Fruit fly (Drosophila melanogaster): Measurements from ENCODE around the gene CG17919.

The CG17919 gene

dm6 chr3R:6343396-6344239, at the start of gene CG17919:
Gene CG17919 (plus strand): TSS chr3R:6344029.
- peak; percentile 10 for TF ChIP-seq grau (tag; optimal IDR thresholded peaks at IDR 0.05)
- TF ChIP-seq CG3995 (GFP tag; optimal IDR thresholded peaks at IDR 0.05), result no peak
- no peak for TF ChIP-seq hbn (GFP tag; IDR thresholded peaks at IDR 0.05; ENCODE audit: partially characterized antibody)
- TF ChIP-seq CG4854 (GFP tag; optimal IDR thresholded peaks at IDR 0.05), result no peak
- no peak for TF ChIP-seq sna (GFP tag; IDR thresholded peaks at IDR 0.05; ENCODE audit: partially characterized antibody)
- TF ChIP-seq bbx (GFP tag; IDR thresholded peaks at IDR 0.05; ENCODE audit: partially characterized antibody), result no peak
- peak; percentile 18 for TF ChIP-seq CG2712 (tag; optimal IDR thresholded peaks at IDR 0.05)
- TF ChIP-seq Xrp1 (GFP tag; IDR thresholded peaks at IDR 0.05), result no peak
- TF ChIP-seq trh (GFP tag; optimal IDR thresholded peaks at IDR 0.05), result no peak
- no peak for TF ChIP-seq vnd (GFP tag; IDR thresholded peaks at IDR 0.05; ENCODE audit: partially characterized antibody)
- no peak for TF ChIP-seq Ptx1 (GFP tag; IDR thresholded peaks at IDR 0.05)
- TF ChIP-seq Hsf (GFP tag; optimal IDR thresholded peaks at IDR 0.05), result no peak
- no peak for TF ChIP-seq CG31365 (tag; optimal IDR thresholded peaks at IDR 0.05)
- no peak for TF ChIP-seq CG14050 (GFP tag; IDR thresholded peaks at IDR 0.05)
- TF ChIP-seq CG4424 (GFP tag; optimal IDR thresholded peaks at IDR 0.05), result no peak
- TF ChIP-seq CG13424 (tag; optimal IDR thresholded peaks at IDR 0.05), result peak; percentile 20
- no peak for TF ChIP-seq Mrtf (GFP tag; IDR thresholded peaks at IDR 0.05)
- TF ChIP-seq CG14965 (GFP tag; optimal IDR thresholded peaks at IDR 0.05; ENCODE audit: borderline replicate concordance), result no peak
- TF ChIP-seq NfI (GFP tag; optimal IDR thresholded peaks at IDR 0.05), result no peak
- no peak for TF ChIP-seq mirr (GFP tag; optimal IDR thresholded peaks at IDR 0.05)
- no peak for TF ChIP-seq gce (GFP tag; IDR thresholded peaks at IDR 0.05)
- no peak for TF ChIP-seq dan (GFP tag; IDR thresholded peaks at IDR 0.05)
- no peak for TF ChIP-seq Scr (GFP tag; IDR thresholded peaks at IDR 0.05; ENCODE audit: partially characterized antibody)
- TF ChIP-seq YL-1 (GFP tag; optimal IDR thresholded peaks at IDR 0.05), result no peak
- no peak for TF ChIP-seq lola (GFP tag; optimal IDR thresholded peaks at IDR 0.05)
- TF ChIP-seq CG9932 (GFP tag; IDR thresholded peaks at IDR 0.05), result 0 out of 2 replicates have a peak, but pooled peaks have one; percentile 28
- TF ChIP-seq dysf (GFP tag; IDR thresholded peaks at IDR 0.05), result no peak
- peak; percentile 38 for TF ChIP-seq CG11504 (tag; optimal IDR thresholded peaks at IDR 0.05)
- no peak for TF ChIP-seq CG3847 (GFP tag; IDR thresholded peaks at IDR 0.05)
- no peak for TF ChIP-seq Oaz (GFP tag; IDR thresholded peaks at IDR 0.05)
- TF ChIP-seq CG32767 (GFP tag; IDR thresholded peaks at IDR 0.05), result no peak
- peak; percentile 9 for TF ChIP-seq CG12391 (tag; optimal IDR thresholded peaks at IDR 0.05)
- peak; percentile 23 for TF ChIP-seq CG18262 (tag; optimal IDR thresholded peaks at IDR 0.05)
- no peak for TF ChIP-seq CG16863 (GFP tag; optimal IDR thresholded peaks at IDR 0.05)
- no peak for TF ChIP-seq jumu (GFP tag; optimal IDR thresholded peaks at IDR 0.05)
- no peak for TF ChIP-seq crol (GFP tag; IDR thresholded peaks at IDR 0.05)
- no peak for TF ChIP-seq stc (GFP tag; IDR thresholded peaks at IDR 0.05)
- TF ChIP-seq CG3281 (GFP tag; optimal IDR thresholded peaks at IDR 0.05), result no peak
- peak; percentile 15 for TF ChIP-seq Nf-YC (tag; optimal IDR thresholded peaks at IDR 0.05)
- TF ChIP-seq klu (GFP tag; IDR thresholded peaks at IDR 0.05), result no peak
- TF ChIP-seq CG6854 (GFP tag; optimal IDR thresholded peaks at IDR 0.05), result no peak
- no peak for TF ChIP-seq fd102C (GFP tag; optimal IDR thresholded peaks at IDR 0.05)
- no peak for TF ChIP-seq PHDP (tag; optimal IDR thresholded peaks at IDR 0.05)
- no peak for TF ChIP-seq CG7271 (tag; optimal IDR thresholded peaks at IDR 0.05)
- TF ChIP-seq nau (GFP tag; optimal IDR thresholded peaks at IDR 0.05), result no peak
- no peak for TF ChIP-seq CG17612 (GFP tag; IDR thresholded peaks at IDR 0.05)
- no peak for TF ChIP-seq sima (GFP tag; optimal IDR thresholded peaks at IDR 0.05)
- TF ChIP-seq Opbp (GFP tag; IDR thresholded peaks at IDR 0.05; ENCODE audit: partially characterized antibody), result no peak
- TF ChIP-seq CG4820 (GFP tag; optimal IDR thresholded peaks at IDR 0.05), result no peak

Measured in whole organism, embryonic.